Fruit fly (Drosophila melanogaster) whole organism, prepupa: ENCODE measurements around the gene P5CDh1.

Experiments
- Blimp-1 ChIP-seq: fragments of 200-800 bp; sonication (Bioruptor generic); optimal IDR thresholded peaks from 3 replicates; lab custom pipeline; 2017; ENCODE audit warnings: missing biosample characterization, missing genetic modification characterization, mild to moderate bottlenecking, moderate library complexity, missing genetic modification reagents
- CG10669 ChIP-seq: fragments of 200-800 bp; sonication (Bioruptor generic); optimal IDR thresholded peaks from 3 replicates; lab custom pipeline; 2018; ENCODE audit warnings: missing biosample characterization, mild to moderate bottlenecking, missing genetic modification characterization, moderate library complexity
- CG11294 ChIP-seq: fragments of 200-800 bp; sonication (Bioruptor generic); IDR thresholded peaks from 2 replicates; pipeline ENCODE4 v1.3.6; 2022; ENCODE audit warnings: missing biosample characterization, missing genetic modification characterization
- CG11762 ChIP-seq: fragments of 200-800 bp; sonication (Bioruptor generic); optimal IDR thresholded peaks from 3 replicates; lab custom pipeline; 2016; ENCODE audit warnings: missing biosample characterization, missing genetic modification characterization; ENCODE audit not compliant: insufficient read depth
- CG1621 ChIP-seq: fragments of 200-800 bp; sonication (Bioruptor generic); optimal IDR thresholded peaks from 3 replicates; lab custom pipeline; 2018; ENCODE audit warnings: missing biosample characterization, mild to moderate bottlenecking, missing genetic modification characterization
- CG3032 ChIP-seq: fragments of 200-800 bp; optimal IDR thresholded peaks from 2 replicates; lab custom pipeline; 2019; ENCODE audit warnings: missing biosample characterization, mild to moderate bottlenecking, missing genetic modification characterization, moderate library complexity
- CG32006 ChIP-seq: fragments of 200-800 bp; sonication (Bioruptor generic); optimal IDR thresholded peaks from 3 replicates; lab custom pipeline; 2017; ENCODE audit warnings: missing biosample characterization, mild to moderate bottlenecking, missing genetic modification characterization
- CG34406 ChIP-seq: fragments of 200-800 bp; sonication (Bioruptor generic); optimal IDR thresholded peaks from 3 replicates; lab custom pipeline; 2016; ENCODE audit warnings: missing biosample characterization, missing genetic modification characterization
- CG3919 ChIP-seq: fragments of 200-800 bp; sonication (Bioruptor generic); optimal IDR thresholded peaks from 3 replicates; lab custom pipeline; 2016; ENCODE audit warnings: missing biosample characterization, missing genetic modification characterization
- CG6163 ChIP-seq: fragments of 200-800 bp; sonication (Bioruptor generic); IDR thresholded peaks from 3 replicates; pipeline ENCODE4 v1.3.6; 2022; ENCODE audit warnings: missing biosample characterization, missing genetic modification characterization
- CG6276 ChIP-seq: fragments of 200-800 bp; sonication (Bioruptor generic); optimal IDR thresholded peaks from 2 replicates; lab custom pipeline; 2017; ENCODE audit warnings: missing biosample characterization, mild to moderate bottlenecking, missing genetic modification characterization
- CG6808 ChIP-seq: fragments of 200-800 bp; sonication (Bioruptor generic); optimal IDR thresholded peaks from 3 replicates; lab custom pipeline; 2017; ENCODE audit warnings: missing biosample characterization, missing genetic modification characterization, mild to moderate bottlenecking, moderate library complexity, missing genetic modification reagents
- CG6854 ChIP-seq: fragments of 200-800 bp; sonication (Bioruptor generic); optimal IDR thresholded peaks from 2 replicates; lab custom pipeline; 2017; ENCODE audit warnings: missing biosample characterization, mild to moderate bottlenecking, missing genetic modification characterization
- CG7368 ChIP-seq: fragments of 200-800 bp; sonication (Bioruptor generic); optimal IDR thresholded peaks from 3 replicates; lab custom pipeline; 2016; ENCODE audit warnings: missing biosample characterization, missing genetic modification characterization
- CG8632 ChIP-seq: fragments of 200-800 bp; sonication (Bioruptor generic); optimal IDR thresholded peaks from 3 replicates; lab custom pipeline; 2016; ENCODE audit warnings: missing biosample characterization, missing genetic modification characterization
- CG9139 ChIP-seq: fragments of 200-800 bp; sonication (Bioruptor generic); optimal IDR thresholded peaks from 3 replicates; lab custom pipeline; 2017; ENCODE audit warnings: missing biosample characterization, mild to moderate bottlenecking, missing genetic modification characterization
- Eip78C ChIP-seq: fragments of 200-800 bp; sonication (Bioruptor generic); peaks from one replicate; lab custom pipeline; 2016; ENCODE audit warnings: missing biosample characterization, missing genetic modification characterization
- Ets21C ChIP-seq: fragments of 200-800 bp; sonication (Bioruptor generic); optimal IDR thresholded peaks from 3 replicates; lab custom pipeline; 2016; ENCODE audit warnings: missing biosample characterization, missing genetic modification characterization
- Ets96B ChIP-seq: fragments of 200-800 bp; optimal IDR thresholded peaks from 2 replicates; lab custom pipeline; 2019; ENCODE audit warnings: missing biosample characterization, mild to moderate bottlenecking, missing genetic modification characterization, moderate library complexity
- Gug ChIP-seq: fragments of 200-800 bp; sonication (Bioruptor generic); IDR thresholded peaks from 2 replicates; pipeline ENCODE4 v1.3.6; 2022; ENCODE audit warnings: missing biosample characterization, missing genetic modification characterization
- Hr38 ChIP-seq: sonication (Bioruptor generic); optimal IDR thresholded peaks from 2 replicates; lab custom pipeline; 2016; ENCODE audit warnings: missing biosample characterization, missing genetic modification characterization
- Hr39 ChIP-seq: fragments of 200-800 bp; sonication (Bioruptor generic); optimal IDR thresholded peaks from 2 replicates; lab custom pipeline; 2016; ENCODE audit warnings: missing biosample characterization, missing genetic modification characterization
- Hr4 ChIP-seq: fragments of 200-800 bp; sonication (Bioruptor generic); optimal IDR thresholded peaks from 3 replicates; lab custom pipeline; 2016; ENCODE audit warnings: missing biosample characterization, missing genetic modification characterization
- Lpt ChIP-seq: fragments of 200-800 bp; sonication (Bioruptor generic); optimal IDR thresholded peaks from 3 replicates; lab custom pipeline; 2016; ENCODE audit warnings: missing biosample characterization, missing genetic modification characterization
- Sox102F ChIP-seq: fragments of 200-800 bp; sonication (Bioruptor generic); optimal IDR thresholded peaks from 2 replicates; lab custom pipeline; 2016; ENCODE audit warnings: missing biosample characterization, mild to moderate bottlenecking, missing genetic modification characterization
- Sox14 ChIP-seq: fragments of 200-800 bp; sonication (Bioruptor generic); optimal IDR thresholded peaks from 3 replicates; lab custom pipeline; 2016; ENCODE audit warnings: missing biosample characterization, missing genetic modification characterization
- acj6 ChIP-seq: fragments of 200-800 bp; sonication (Bioruptor generic); optimal IDR thresholded peaks from 3 replicates; lab custom pipeline; 2016; ENCODE audit warnings: missing biosample characterization, missing genetic modification characterization
- cyc ChIP-seq: fragments of 200-800 bp; sonication (Bioruptor generic); optimal IDR thresholded peaks from 3 replicates; lab custom pipeline; 2016; ENCODE audit warnings: missing biosample characterization, missing genetic modification characterization
- dac ChIP-seq: fragments of 200-800 bp; sonication (Bioruptor generic); optimal IDR thresholded peaks from 2 replicates; lab custom pipeline; 2017; ENCODE audit warnings: missing biosample characterization, mild to moderate bottlenecking, missing genetic modification characterization
- dsx ChIP-seq: fragments of 200-800 bp; optimal IDR thresholded peaks from 3 replicates; lab custom pipeline; 2019; ENCODE audit warnings: missing biosample characterization, mild to moderate bottlenecking, missing genetic modification characterization, moderate library complexity; ENCODE audit not compliant: poor library complexity, severe bottlenecking
- eg ChIP-seq: fragments of 200-800 bp; sonication (Bioruptor generic); IDR thresholded peaks from 3 replicates; pipeline ENCODE4 v1.3.6; 2022; ENCODE audit warnings: missing biosample characterization, missing genetic modification characterization
- fd59A ChIP-seq: fragments of 200-800 bp; sonication (Bioruptor generic); optimal IDR thresholded peaks from 2 replicates; lab custom pipeline; 2017; ENCODE audit warnings: missing biosample characterization, mild to moderate bottlenecking, missing genetic modification characterization, missing genetic modification reagents
- fkh ChIP-seq: fragments of 200-800 bp; sonication (Bioruptor generic); optimal IDR thresholded peaks from 3 replicates; lab custom pipeline; 2017; ENCODE audit warnings: missing biosample characterization, mild to moderate bottlenecking, missing genetic modification characterization, moderate library complexity
- net ChIP-seq: fragments of 200-800 bp; sonication (Bioruptor generic); optimal IDR thresholded peaks from 3 replicates; lab custom pipeline; 2016; ENCODE audit warnings: missing biosample characterization, missing genetic modification characterization
- pdm3 ChIP-seq: fragments of 200-800 bp; sonication (Bioruptor generic); optimal IDR thresholded peaks from 3 replicates; lab custom pipeline; 2016; ENCODE audit warnings: missing biosample characterization, missing genetic modification characterization
- ss ChIP-seq, 2 experiments: fragments of 200-800 bp; sonication (Bioruptor generic); optimal IDR thresholded peaks; 2 replicates in 1 of 2; 3 replicates in 1 of 2; lab custom pipeline; 2017 to 2018; ENCODE audit warnings: mild to moderate bottlenecking in 2 of 2, missing biosample characterization in 2 of 2, missing genetic modification characterization in 2 of 2, moderate library complexity in 1 of 2
- svp ChIP-seq: fragments of 200-800 bp; sonication (Bioruptor generic); peaks from one replicate; lab custom pipeline; 2016; ENCODE audit warnings: missing biosample characterization, missing genetic modification characterization
- topi ChIP-seq: fragments of 200-800 bp; sonication (Bioruptor generic); optimal IDR thresholded peaks from 3 replicates; lab custom pipeline; 2016; ENCODE audit warnings: missing biosample characterization, missing genetic modification characterization
- vri ChIP-seq: fragments of 200-800 bp; sonication (Bioruptor generic); optimal IDR thresholded peaks from 3 replicates; lab custom pipeline; 2016; ENCODE audit warnings: missing biosample characterization, mild to moderate bottlenecking, missing genetic modification characterization

Gene P5CDh1

DNA sequence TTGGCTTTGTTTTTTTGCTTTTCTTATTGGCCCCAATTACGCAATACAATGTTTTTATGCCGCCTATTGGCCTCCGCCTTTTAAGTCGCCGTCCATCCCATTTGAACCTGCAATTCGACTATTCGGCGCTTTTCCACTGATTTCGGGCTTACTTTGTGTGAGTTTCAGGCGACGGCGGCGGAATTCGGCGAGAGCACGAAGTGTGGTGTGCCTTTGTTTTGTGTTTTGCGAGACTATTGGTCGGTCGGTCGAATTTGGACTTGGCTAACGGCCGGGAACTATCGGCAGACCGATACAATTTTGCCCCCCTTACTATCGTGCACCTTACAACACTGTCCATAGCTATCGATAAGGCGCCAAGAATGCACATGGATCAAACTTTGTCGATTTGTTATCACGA is at the start of gene P5CDh1:
Gene P5CDh1, minus strand, starts transcription at position 278 of the 400 bp plus-strand sequence.
- TF ChIP-seq CG32006 (GFP tag; lab: Kevin White, UChicago) (no peak), Hr4 (GFP tag; lab: Kevin White, UChicago) (no peak), Sox102F (no peak), cyc (peak; percentile 25), vri (GFP tag; lab: Kevin White, UChicago) (peak; percentile 85), CG9139 (GFP tag; lab: Kevin White, UChicago) (no peak), Ets96B (tag; lab: Kevin White, UChicago) (no peak), CG1621 (peak; percentile 65), acj6 (GFP tag; lab: Kevin White, UChicago) (no peak), Gug (GFP tag; lab: Robert Waterston, UW) (no peak), Hr39 (GFP tag; lab: Kevin White, UChicago) (no peak), CG6163 (GFP tag; lab: Robert Waterston, UW) (peak; percentile 47; the same call in 1 of the 3 replicates), CG7368 (GFP tag; lab: Kevin White, UChicago) (no peak), CG6276 (GFP tag; lab: Kevin White, UChicago) (no peak), eg (GFP tag; lab: Robert Waterston, UW) (peak; percentile 66; the same call in 2 of the 3 replicates), net (no peak), pdm3 (GFP tag; lab: Kevin White, UChicago) (no peak), Sox14 (GFP tag; lab: Kevin White, UChicago) (peak; percentile 45), Blimp-1 (GFP tag; lab: Kevin White, UChicago) (no peak), svp (GFP tag; lab: Kevin White, UChicago) (no peak), CG8632 (GFP tag; lab: Kevin White, UChicago) (no peak), topi (GFP tag; lab: Kevin White, UChicago) (no peak), Eip78C (peak; percentile 43), dsx (GFP tag; lab: Kevin White, UChicago) (peak; percentile 74), CG10669 (GFP tag; lab: Kevin White, UChicago) (no peak), dac (GFP tag; lab: Kevin White, UChicago) (no peak), CG3919 (GFP tag; lab: Kevin White, UChicago) (peak; percentile 10), Hr38 (GFP tag; lab: Kevin White, UChicago) (no peak), CG34406 (GFP tag; lab: Kevin White, UChicago) (no peak), Ets21C (GFP tag; lab: Kevin White, UChicago) (no peak), CG3032 (tag; lab: Kevin White, UChicago) (peak; percentile 11), CG6854 (GFP tag; lab: Kevin White, UChicago) (no peak), CG11294 (GFP tag; lab: Robert Waterston, UW) (0 out of 2 replicates have a peak, but pooled peaks have one; percentile 10), fkh (GFP tag; lab: Kevin White, UChicago) (peak; percentile 25)

DNA sequence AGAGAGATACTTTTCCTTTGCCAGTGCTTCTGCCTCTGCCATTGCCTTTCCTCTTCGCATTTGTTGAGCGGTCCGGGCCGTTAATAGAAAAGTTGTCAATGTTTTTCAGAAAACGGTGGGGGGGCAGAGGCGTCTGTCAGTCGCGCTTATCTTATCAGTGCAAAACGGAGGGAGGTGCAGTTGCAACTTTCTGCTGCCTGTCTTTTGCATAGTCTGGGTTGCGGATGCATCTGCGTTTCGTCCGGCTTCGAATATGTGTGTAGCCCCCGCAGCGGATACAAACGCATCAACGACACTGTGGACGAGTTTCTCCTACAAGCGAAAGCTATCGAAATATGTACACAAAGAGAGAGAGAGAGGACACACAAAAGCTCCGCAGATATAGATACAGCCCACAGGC is 48.4 kb upstream of the P5CDh1 start:
- TF ChIP-seq fd59A (GFP tag; lab: Kevin White, UChicago) (no peak), Sox14 (GFP tag; lab: Kevin White, UChicago) (no peak), CG6276 (GFP tag; lab: Kevin White, UChicago) (no peak), svp (GFP tag; lab: Kevin White, UChicago) (peak; percentile 78), CG6808 (GFP tag; lab: Kevin White, UChicago) (no peak), Eip78C (peak; percentile 53), dsx (GFP tag; lab: Kevin White, UChicago) (no peak), ss (GFP tag; optimal IDR thresholded peaks at IDR 0.05; lab: Kevin White, UChicago) (peak in 1 of 2 experiments; percentile 9), net (peak; percentile 9), acj6 (GFP tag; lab: Kevin White, UChicago) (no peak), pdm3 (GFP tag; lab: Kevin White, UChicago) (no peak), CG6854 (GFP tag; lab: Kevin White, UChicago) (no peak), CG11762 (GFP tag; lab: Kevin White, UChicago) (no peak), eg (GFP tag; lab: Robert Waterston, UW) (peak; percentile 40; the same call in 1 of the 3 replicates), CG6163 (GFP tag; lab: Robert Waterston, UW) (0 out of 3 replicates have a peak, but pooled peaks have one; percentile 20), dac (GFP tag; lab: Kevin White, UChicago) (no peak), Lpt (GFP tag; lab: Kevin White, UChicago) (peak; percentile 19), vri (GFP tag; lab: Kevin White, UChicago) (peak; percentile 1)
